Fruit fly (Drosophila melanogaster) whole organism, wandering third instar larva: Measurements from ENCODE around the gene Hand.

Source experiments
- Hr78 ChIP-seq: fragments of >200 bp; optimal IDR thresholded peaks from 2 replicates; lab custom pipeline; 2017; ENCODE audit warnings: missing biosample characterization, missing genetic modification characterization
- fru ChIP-seq: fragments of 200-800 bp; sonication (Bioruptor generic); optimal IDR thresholded peaks from 3 replicates; lab custom pipeline; 2016; ENCODE audit warnings: missing biosample characterization, mild to moderate bottlenecking, missing genetic modification characterization
- psq ChIP-seq: fragments of 200-800 bp; sonication (Bioruptor generic); optimal IDR thresholded peaks from 3 replicates; lab custom pipeline; 2017; ENCODE audit warnings: missing biosample characterization, mild to moderate bottlenecking, missing genetic modification characterization, moderate library complexity
- rgr ChIP-seq: fragments of 200-800 bp; sonication (Bioruptor generic); optimal IDR thresholded peaks from 3 replicates; lab custom pipeline; 2016; ENCODE audit warnings: missing biosample characterization, mild to moderate bottlenecking, missing genetic modification characterization
- usp ChIP-seq: fragments of >200 bp; optimal IDR thresholded peaks from 2 replicates; lab custom pipeline; 2017; ENCODE audit warnings: missing biosample characterization, missing genetic modification characterization
- woc ChIP-seq: sonication (Bioruptor generic); optimal IDR thresholded peaks from 2 replicates; lab custom pipeline; 2016; ENCODE audit warnings: missing biosample characterization, mild to moderate bottlenecking, missing genetic modification characterization

- TF ChIP-seq psq (GFP tag; lab: Kevin White, UChicago) (no peak), fru (GFP tag; lab: Kevin White, UChicago) (no peak), Hr78 (GFP tag; lab: Kevin White, UChicago) (no peak), rgr (GFP tag; lab: Kevin White, UChicago) (no peak), usp (no peak), woc (peak; percentile 2)
Measured at dm6 chr2L:10333091-10333991, 38.2 kb upstream of the Hand start, which contains the start of gene GATAd.
